Worm (Caenorhabditis elegans) whole organism, young adult: ENCODE data around the gene pir-2.

Source experiments
- F22D6.2 ChIP-seq: sonication (generic microtip); optimal IDR thresholded peaks from 2 replicates; lab custom pipeline; 2016; ENCODE audit warnings: mild to moderate bottlenecking, missing genetic modification characterization, missing compliant biosample characterization
- ama-1 ChIP-seq, 3 experiments: fragments of 150-350 bp in 1 of 3; sonication (generic microtip) in 2 of 3; optimal IDR thresholded peaks; 2 replicates each; lab custom pipeline; 2014 to 2018; ENCODE audit warnings: missing biosample characterization in 2 of 3, missing genetic modification characterization in 2 of 3, missing genetic modification reagents in 2 of 3
- aptf-2 ChIP-seq: fragments of 200-800 bp; sonication (Bioruptor generic); conservative IDR thresholded peaks from 2 replicates; pipeline ENCODE4 v1.3.6; 2022; ENCODE audit warnings: missing genetic modification reagents, missing genetic modification characterization, missing compliant biosample characterization
- attf-6 ChIP-seq: fragments of 200-800 bp; sonication (Bioruptor generic); IDR thresholded peaks from 2 replicates; pipeline ENCODE4 v1.3.6; 2022; ENCODE audit warnings: missing genetic modification reagents, missing genetic modification characterization, missing compliant biosample characterization
- gei-17 ChIP-seq: fragments of 200-800 bp; sonication (Bioruptor generic); optimal IDR thresholded peaks from 2 replicates; lab custom pipeline; 2018; ENCODE audit warnings: mild to moderate bottlenecking, missing genetic modification characterization, missing compliant biosample characterization
- nfya-1 ChIP-seq: sonication (generic microtip); optimal IDR thresholded peaks from 2 replicates; lab custom pipeline; 2017; ENCODE audit warnings: antibody characterized with exemption, missing compliant biosample characterization, missing genetic modification characterization, borderline replicate concordance; ENCODE audit not compliant: insufficient read depth
- rec-8 ChIP-seq, 2 experiments: sonication (generic microtip); optimal IDR thresholded peaks; 2 replicates each; lab custom pipeline; 2016; ENCODE audit warnings: mild to moderate bottlenecking in 2 of 2, missing genetic modification characterization in 2 of 2, missing genetic modification reagents in 2 of 2, missing genotype in 2 of 2, missing biosample characterization in 1 of 2, missing compliant biosample characterization in 1 of 2, moderate library complexity in 1 of 2
- tbp1 ChIP-seq: fragments of 200-800 bp; sonication (Bioruptor generic); optimal IDR thresholded peaks from 2 replicates; lab custom pipeline; 2018; ENCODE audit warnings: mild to moderate bottlenecking, missing genetic modification characterization, missing compliant biosample characterization
- unc-62 ChIP-seq: fragments of 150-350 bp; optimal IDR thresholded peaks from 2 replicates; lab custom pipeline; 2014; ENCODE audit warnings: missing biosample characterization, missing genetic modification reagents, missing genetic modification characterization

ce11 chrIII:9482423-9482993, 39.1 kb upstream of the pir-2 start:
- no peak for TF ChIP-seq tbp1 (GFP tag; lab: Kevin White, UChicago)
- no peak for TF ChIP-seq aptf-2 (GFP tag; lab: Robert Waterston, UW)
- no peak for TF ChIP-seq rec-8 (tag; optimal IDR thresholded peaks at IDR 0.05; lab: Kevin White, UChicago)
- TF ChIP-seq F22D6.2 (tag; lab: Kevin White, UChicago), result no peak
- TF ChIP-seq nfya-1 (tag; lab: Kevin White, UChicago), result no peak
- no peak for TF ChIP-seq gei-17 (GFP tag; lab: Kevin White, UChicago)
- TF ChIP-seq ama-1 (optimal IDR thresholded peaks at IDR 0.05; lab: Kevin White, UChicago), result no peak
- TF ChIP-seq ama-1 (GFP tag; optimal IDR thresholded peaks at IDR 0.05; lab: Kevin White, UChicago), result no peak
- no peak for TF ChIP-seq attf-6 (GFP tag; lab: Robert Waterston, UW)
- TF ChIP-seq unc-62, result no peak
